Worm (Caenorhabditis elegans): Measurements from ENCODE around the gene T28A11.20.

DNA sequence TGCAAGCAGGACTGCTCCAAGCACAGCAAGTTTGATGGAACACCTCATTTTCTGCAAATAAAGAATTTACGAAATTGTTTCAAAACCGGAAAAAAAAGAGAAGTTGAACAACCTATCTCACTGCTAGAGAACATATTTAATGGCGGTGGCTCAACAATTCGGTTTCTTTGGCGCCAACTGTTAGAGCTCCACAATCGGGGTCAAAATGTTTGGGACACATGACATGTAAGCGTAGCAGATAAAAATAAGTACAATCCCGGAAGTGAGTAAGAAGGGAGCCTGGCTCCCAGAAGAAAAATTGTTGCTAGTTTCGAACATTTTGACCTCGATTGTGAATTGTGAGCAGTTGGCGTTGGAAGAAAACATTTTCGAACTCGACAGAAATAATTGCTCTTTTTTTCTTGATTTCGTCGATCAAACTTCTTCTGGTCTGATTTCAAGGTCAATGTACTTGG, 13.9 kb downstream of the T28A11.20 start, which contains the start of gene T28A11.16:
- no peak for TF ChIP-seq ref-2 (tag; optimal IDR thresholded peaks at IDR 0.05)
- no peak for TF ChIP-seq lim-6 (tag; optimal IDR thresholded peaks at IDR 0.05)
- TF ChIP-seq C08G9.2 (tag; optimal IDR thresholded peaks at IDR 0.05): no peak
- no peak for TF ChIP-seq tbx-2 (tag; optimal IDR thresholded peaks at IDR 0.05)
